Worm (Caenorhabditis elegans) whole organism, L3 larva: ENCODE data around the gene C14B9.2.
A peak's percentile ranks its signal among the peaks of the same experiment; 100 is the strongest.

Source experiments
- R02D3.7 ChIP-seq: fragments of 150-350 bp; optimal IDR thresholded peaks from 2 replicates; lab custom pipeline; 2014; ENCODE audit warnings: missing biosample characterization, missing genetic modification characterization
- ZK546.5 ChIP-seq: sonication (generic microtip); optimal IDR thresholded peaks from 2 replicates; lab custom pipeline; 2017; ENCODE audit warnings: missing biosample characterization, missing genetic modification characterization
- aly-2 ChIP-seq: fragments of 150-350 bp; optimal IDR thresholded peaks from 2 replicates; lab custom pipeline; 2014; ENCODE audit warnings: missing biosample characterization, missing genetic modification characterization
- ama-1 ChIP-seq: fragments of 150-350 bp; optimal IDR thresholded peaks from 2 replicates; lab custom pipeline; 2018
- ceh-16 ChIP-seq: sonication (generic microtip); optimal IDR thresholded peaks from 2 replicates; lab custom pipeline; 2017; ENCODE audit warnings: missing biosample characterization, missing genetic modification characterization
- ceh-28 ChIP-seq: fragments of 150-350 bp; optimal IDR thresholded peaks from 2 replicates; lab custom pipeline; 2014; ENCODE audit warnings: missing biosample characterization, missing genetic modification reagents, missing genetic modification characterization
- ceh-82 ChIP-seq: fragments of 150-350 bp; optimal IDR thresholded peaks from 2 replicates; lab custom pipeline; 2014; ENCODE audit warnings: missing biosample characterization, missing genetic modification characterization
- ceh-9 ChIP-seq: sonication (generic microtip); optimal IDR thresholded peaks from 2 replicates; lab custom pipeline; 2018; ENCODE audit warnings: missing biosample characterization, missing genetic modification characterization
- egl-5 ChIP-seq: fragments of 150-350 bp; optimal IDR thresholded peaks from 2 replicates; lab custom pipeline; 2017; ENCODE audit warnings: missing biosample characterization, missing genetic modification reagents, missing genetic modification characterization, inconsistent platforms
- elt-1 ChIP-seq: fragments of 150-350 bp; optimal IDR thresholded peaks from 2 replicates; lab custom pipeline; 2014; ENCODE audit warnings: missing biosample characterization, missing genetic modification characterization
- elt-2 ChIP-seq: sonication (generic microtip); optimal IDR thresholded peaks from 2 replicates; lab custom pipeline; 2016; ENCODE audit warnings: missing genetic modification reagents, mild to moderate bottlenecking, missing genetic modification characterization, missing compliant biosample characterization
- elt-3 ChIP-seq, 3 experiments: fragments of 150-350 bp in 1 of 3; sonication (generic microtip) in 2 of 3; optimal IDR thresholded peaks; 2 replicates in 2 of 3; 4 replicates in 1 of 3; lab custom pipeline; 2014 to 2017; ENCODE audit warnings: missing biosample characterization in 3 of 3, missing genetic modification characterization in 3 of 3
- eor-1 ChIP-seq, 2 experiments: fragments of 150-350 bp; optimal IDR thresholded peaks; 2 replicates each; lab custom pipeline; 2014 to 2018; ENCODE audit warnings: missing biosample characterization in 2 of 2, missing genetic modification characterization in 2 of 2
- fkh-10 ChIP-seq: sonication (generic microtip); optimal IDR thresholded peaks from 2 replicates; lab custom pipeline; 2017; ENCODE audit warnings: missing biosample characterization, missing genetic modification reagents, missing genetic modification characterization
- fkh-2 ChIP-seq: fragments of 150-350 bp; optimal IDR thresholded peaks from 2 replicates; lab custom pipeline; 2014; ENCODE audit warnings: missing biosample characterization, missing genetic modification reagents, missing genetic modification characterization
- fos-1 ChIP-seq: fragments of 150-350 bp; optimal IDR thresholded peaks from 2 replicates; lab custom pipeline; 2014; ENCODE audit warnings: missing biosample characterization, missing genetic modification characterization
- hmg-11 ChIP-seq: sonication (generic microtip); optimal IDR thresholded peaks from 2 replicates; lab custom pipeline; 2016; ENCODE audit warnings: missing genetic modification characterization, missing compliant biosample characterization
- jun-1 ChIP-seq: fragments of 150-350 bp; optimal IDR thresholded peaks from 2 replicates; lab custom pipeline; 2014; ENCODE audit warnings: missing biosample characterization, missing genetic modification reagents, missing genetic modification characterization
- lin-15B ChIP-seq: fragments of 150-350 bp; optimal IDR thresholded peaks from 2 replicates; lab custom pipeline; 2014; ENCODE audit warnings: missing biosample characterization, missing genetic modification characterization
- lin-39 ChIP-seq: fragments of 150-350 bp; optimal IDR thresholded peaks from 2 replicates; lab custom pipeline; 2018; ENCODE audit warnings: missing biosample characterization, missing genetic modification reagents, missing genetic modification characterization
- lsy-12 ChIP-seq: sonication (generic microtip); optimal IDR thresholded peaks from 2 replicates; lab custom pipeline; 2016; ENCODE audit warnings: mild to moderate bottlenecking, missing genetic modification characterization, missing compliant biosample characterization
- mdl-1 ChIP-seq: fragments of 150-350 bp; optimal IDR thresholded peaks from 2 replicates; lab custom pipeline; 2014; ENCODE audit warnings: missing biosample characterization, missing genetic modification characterization
- mml-1 ChIP-seq: fragments of 150-350 bp; sonication (generic microtip); optimal IDR thresholded peaks from 3 replicates; lab custom pipeline; 2014; ENCODE audit warnings: missing biosample characterization, missing genetic modification characterization
- nfya-1 ChIP-seq: sonication (generic microtip); optimal IDR thresholded peaks from 2 replicates; lab custom pipeline; 2017; ENCODE audit warnings: missing genetic modification characterization, mild to moderate bottlenecking, missing compliant biosample characterization, antibody characterized with exemption, moderate library complexity; ENCODE audit not compliant: insufficient read depth
- nhr-23 ChIP-seq: fragments of 150-350 bp; optimal IDR thresholded peaks from 2 replicates; lab custom pipeline; 2014; ENCODE audit warnings: missing biosample characterization, missing genetic modification reagents, missing genetic modification characterization
- nhr-237 ChIP-seq: fragments of 150-350 bp; optimal IDR thresholded peaks from 2 replicates; lab custom pipeline; 2014; ENCODE audit warnings: missing biosample characterization, missing genetic modification characterization
- nhr-25 ChIP-seq: sonication (generic microtip); optimal IDR thresholded peaks from 2 replicates; lab custom pipeline; 2017; ENCODE audit warnings: missing biosample characterization, missing genetic modification characterization
- nhr-28 ChIP-seq: fragments of 150-350 bp; optimal IDR thresholded peaks from 2 replicates; lab custom pipeline; 2014; ENCODE audit warnings: missing biosample characterization, missing genetic modification characterization
- nhr-43 ChIP-seq: sonication (generic microtip); optimal IDR thresholded peaks from 2 replicates; lab custom pipeline; 2016; ENCODE audit warnings: mild to moderate bottlenecking, missing genetic modification characterization, missing compliant biosample characterization; ENCODE audit not compliant: poor library complexity, severe bottlenecking
- nhr-67 ChIP-seq: fragments of 150-350 bp; optimal IDR thresholded peaks from 2 replicates; lab custom pipeline; 2014; ENCODE audit warnings: missing biosample characterization, missing genetic modification characterization
- nhr-76 ChIP-seq: fragments of 150-350 bp; sonication (generic microtip); optimal IDR thresholded peaks from 5 replicates; lab custom pipeline; 2014; ENCODE audit warnings: missing biosample characterization, missing genetic modification characterization
- nhr-77 ChIP-seq: fragments of 150-350 bp; optimal IDR thresholded peaks from 2 replicates; lab custom pipeline; 2014; ENCODE audit warnings: missing biosample characterization, missing genetic modification characterization
- pha-4 ChIP-seq: fragments of 150-350 bp; optimal IDR thresholded peaks from 2 replicates; lab custom pipeline; 2014; ENCODE audit warnings: missing biosample characterization, missing genetic modification reagents, missing genetic modification characterization
- pqm-1 ChIP-seq: fragments of 150-350 bp; optimal IDR thresholded peaks from 2 replicates; lab custom pipeline; 2017; ENCODE audit warnings: missing biosample characterization, missing genetic modification characterization, inconsistent platforms
- sea-2 ChIP-seq: fragments of 150-350 bp; sonication (generic microtip); optimal IDR thresholded peaks from 4 replicates; lab custom pipeline; 2014; ENCODE audit warnings: missing biosample characterization, missing genetic modification reagents, missing genetic modification characterization
- skn-1 ChIP-seq: fragments of 150-350 bp; optimal IDR thresholded peaks from 2 replicates; lab custom pipeline; 2014; ENCODE audit warnings: missing biosample characterization, missing genetic modification characterization
- snpc-4 ChIP-seq: fragments of 150-350 bp; optimal IDR thresholded peaks from 2 replicates; lab custom pipeline; 2014; ENCODE audit warnings: missing biosample characterization, missing genetic modification characterization
- tbx-2 ChIP-seq: sonication (generic microtip); optimal IDR thresholded peaks from 2 replicates; lab custom pipeline; 2016; ENCODE audit warnings: mild to moderate bottlenecking, missing genetic modification characterization, missing compliant biosample characterization
- unc-39 ChIP-seq: sonication (generic microtip); optimal IDR thresholded peaks from 4 replicates; lab custom pipeline; 2017; ENCODE audit warnings: missing biosample characterization, missing genetic modification characterization
- unc-62 ChIP-seq: fragments of 150-350 bp; sonication (generic microtip); optimal IDR thresholded peaks from 4 replicates; lab custom pipeline; 2014; ENCODE audit warnings: missing biosample characterization, missing genetic modification reagents, missing genetic modification characterization
- zag-1 ChIP-seq: fragments of 150-350 bp; optimal IDR thresholded peaks from 2 replicates; lab custom pipeline; 2014; ENCODE audit warnings: missing biosample characterization, missing genetic modification characterization
- ztf-11 ChIP-seq: fragments of 150-350 bp; optimal IDR thresholded peaks from 2 replicates; lab custom pipeline; 2014; ENCODE audit warnings: missing biosample characterization, missing genetic modification characterization
- ztf-4 ChIP-seq: fragments of 150-350 bp; optimal IDR thresholded peaks from 2 replicates; lab custom pipeline; 2014; ENCODE audit warnings: missing biosample characterization, missing genetic modification characterization

C14B9.2 gene

DNA sequence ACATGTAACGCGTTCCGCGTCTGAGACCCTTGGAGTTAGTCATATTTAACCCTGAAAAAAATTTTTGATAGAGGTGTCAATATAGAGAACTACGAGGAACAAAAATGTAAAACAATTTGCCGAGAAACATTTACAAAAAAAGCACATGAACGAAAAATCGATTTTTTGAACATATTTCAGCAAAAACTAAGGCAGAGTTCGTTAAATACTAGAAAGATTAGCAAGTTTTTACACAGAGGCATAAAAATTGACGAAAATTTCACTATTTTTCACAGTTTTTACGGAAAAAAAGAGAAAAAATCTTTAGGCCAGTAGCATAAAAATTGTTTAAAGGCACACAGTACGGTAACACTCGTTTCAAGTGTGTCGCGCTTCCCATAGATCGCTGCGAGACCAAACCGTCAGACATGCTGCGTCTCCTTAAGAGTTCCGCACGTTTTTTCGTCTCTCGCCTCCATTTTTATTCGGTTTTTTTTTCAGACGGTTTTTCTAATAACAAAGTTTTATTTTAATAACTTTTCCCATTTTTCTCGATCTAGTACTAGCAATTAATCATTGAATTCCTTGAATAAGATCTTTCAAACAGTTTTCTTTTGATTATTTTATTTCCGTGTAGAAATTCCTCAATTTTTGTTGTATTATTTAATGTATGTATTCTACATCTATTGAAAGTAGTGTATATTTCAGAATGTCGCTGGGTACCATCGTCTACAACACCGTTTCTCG, 3.1 kb upstream of the C14B9.2 start, which contains the start of the genes rpl-21 and C14B9.10:
rpl-21 (minus strand) TSS at position 51 of the 726 bp plus-strand sequence.
C14B9.10 (plus strand) TSS at position 676 of the 726 bp plus-strand sequence.
- TF ChIP-seq mdl-1, result no peak
- peak; percentile 53 for TF ChIP-seq ama-1 (lab: Kevin White, UChicago)
- TF ChIP-seq fkh-2 (tag; lab: Kevin White, UChicago), result no peak
- no peak for TF ChIP-seq nhr-237 (tag; lab: Kevin White, UChicago)
- TF ChIP-seq ceh-82 (tag; lab: Kevin White, UChicago), result peak; percentile 20
- peak; percentile 90 for TF ChIP-seq lin-39 (tag; lab: Kevin White, UChicago)
- TF ChIP-seq sea-2 (GFP tag; lab: Kevin White, UChicago), result no peak
- TF ChIP-seq fos-1, result no peak
- TF ChIP-seq elt-3 (tag; optimal IDR thresholded peaks at IDR 0.05; lab: Kevin White, UChicago), result no peak
- peak; percentile 0 for TF ChIP-seq ZK546.5 (tag; lab: Kevin White, UChicago)
- TF ChIP-seq ceh-16 (tag; lab: Kevin White, UChicago), result peak; percentile 11
- TF ChIP-seq egl-5, result peak; percentile 81
- TF ChIP-seq nhr-67, result no peak
- peak; percentile 11 for TF ChIP-seq unc-62 (GFP tag; lab: Kevin White, UChicago)
- TF ChIP-seq nhr-25, result peak; percentile 83
- TF ChIP-seq elt-1 (tag; lab: Kevin White, UChicago), result no peak
- TF ChIP-seq snpc-4 (tag; lab: Kevin White, UChicago), result peak; percentile 47
- TF ChIP-seq tbx-2 (tag; lab: Kevin White, UChicago), result peak; percentile 11
- TF ChIP-seq lin-15B (tag; lab: Kevin White, UChicago), result peak; percentile 87
- no peak for TF ChIP-seq ceh-9 (tag; lab: Kevin White, UChicago)
- TF ChIP-seq unc-39 (tag; lab: Kevin White, UChicago), result no peak
- no peak for TF ChIP-seq nhr-28 (tag; lab: Kevin White, UChicago)
- no peak for TF ChIP-seq nhr-76
- peak; percentile 98 for TF ChIP-seq nfya-1
- no peak for TF ChIP-seq aly-2
- peak; percentile 59 for TF ChIP-seq pqm-1
- TF ChIP-seq nhr-43 (tag; lab: Kevin White, UChicago), result peak; percentile 74
- no peak for TF ChIP-seq ztf-4 (tag; lab: Kevin White, UChicago)
- peak; percentile 95 for TF ChIP-seq pha-4 (tag; lab: Kevin White, UChicago)
- peak; percentile 35 for TF ChIP-seq jun-1 (tag; lab: Kevin White, UChicago)
- no peak for TF ChIP-seq mml-1 (tag; lab: Kevin White, UChicago)
- TF ChIP-seq ceh-28 (tag; lab: Kevin White, UChicago), result peak; percentile 57
- TF ChIP-seq lsy-12 (tag; lab: Kevin White, UChicago), result peak; percentile 63
- TF ChIP-seq fkh-10 (GFP tag; lab: Kevin White, UChicago), result no peak
- TF ChIP-seq zag-1 (tag; lab: Kevin White, UChicago), result no peak
- no peak for TF ChIP-seq ztf-11 (tag; lab: Kevin White, UChicago)
- peak; percentile 45 for TF ChIP-seq elt-2 (tag; lab: Kevin White, UChicago)
- peak; percentile 85 for TF ChIP-seq nhr-23 (tag; lab: Kevin White, UChicago)
- peak; percentile 82 for TF ChIP-seq R02D3.7 (tag; lab: Kevin White, UChicago)
- no peak for TF ChIP-seq eor-1 (tag; optimal IDR thresholded peaks at IDR 0.05; lab: Kevin White, UChicago)
- TF ChIP-seq skn-1 (tag; lab: Kevin White, UChicago), result peak; percentile 58
- TF ChIP-seq hmg-11 (tag; lab: Kevin White, UChicago), result peak; percentile 90

- no peak for TF ChIP-seq ceh-28 (tag; lab: Kevin White, UChicago)
- TF ChIP-seq pha-4 (tag; lab: Kevin White, UChicago), result peak; percentile 85
- TF ChIP-seq nhr-67, result no peak
- no peak for TF ChIP-seq unc-62 (GFP tag; lab: Kevin White, UChicago)
- TF ChIP-seq eor-1 (tag; optimal IDR thresholded peaks at IDR 0.05; lab: Kevin White, UChicago), result no peak
- TF ChIP-seq nhr-77 (tag; lab: Kevin White, UChicago), result no peak
- TF ChIP-seq elt-1 (tag; lab: Kevin White, UChicago), result no peak
Observed at ce11 chrIII:8132496-8132895, 969 bp upstream of the C14B9.2 start.
